Worm (Caenorhabditis elegans): Measurements from ENCODE around the gene Y62F5A.10.
A peak's percentile ranks its signal among the peaks of the same experiment; 100 is the strongest.

- no peak for TF ChIP-seq sox-4 (tag; optimal IDR thresholded peaks at IDR 0.05)
- no peak for TF ChIP-seq ets-4 (tag; optimal IDR thresholded peaks at IDR 0.05)
- TF ChIP-seq hlh-8 (tag; optimal IDR thresholded peaks at IDR 0.05), result no peak
- peak; percentile 26 for TF ChIP-seq ceh-18 (tag; optimal IDR thresholded peaks at IDR 0.05)
- no peak for TF ChIP-seq fkh-6 (tag; optimal IDR thresholded peaks at IDR 0.05)
- no peak for TF ChIP-seq ama-1 (optimal IDR thresholded peaks at IDR 0.05)
- no peak for TF ChIP-seq madf-2 (tag; optimal IDR thresholded peaks at IDR 0.05)
Observed at ce11 chrII:11496767-11497166, 24.6 kb upstream of the Y62F5A.10 start, which contains the start of gene emc-5.

Data from whole organism, late embryonic.